Worm (Caenorhabditis elegans): ENCODE results near the gene dnj-5.

The dnj-5 gene

DNA sequence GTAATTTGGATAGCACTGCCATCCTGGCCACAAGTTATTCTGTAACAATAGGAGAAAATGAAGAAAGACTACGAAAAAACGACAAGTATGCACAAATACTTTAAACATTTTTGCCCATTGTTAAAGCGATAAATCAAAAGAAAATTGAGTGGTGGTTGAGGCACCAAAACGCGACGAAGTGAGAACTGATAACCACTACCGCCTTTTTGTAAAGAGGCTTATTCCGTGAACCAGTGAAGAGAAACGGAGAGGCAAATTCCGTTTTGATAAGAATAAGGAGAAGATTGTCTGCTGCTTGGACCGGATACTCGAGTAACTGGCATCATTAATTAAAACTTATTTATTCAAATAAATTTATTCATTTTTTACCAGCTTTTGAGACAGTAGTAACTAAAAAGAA is 25.6 kb upstream of the dnj-5 start, which contains the start of gene pmp-1:
TSS of gene pmp-1 (minus strand) at position 39 of the 400 bp plus-strand sequence.
- TF ChIP-seq unc-62 (GFP tag; optimal IDR thresholded peaks at IDR 0.05): no peak

DNA sequence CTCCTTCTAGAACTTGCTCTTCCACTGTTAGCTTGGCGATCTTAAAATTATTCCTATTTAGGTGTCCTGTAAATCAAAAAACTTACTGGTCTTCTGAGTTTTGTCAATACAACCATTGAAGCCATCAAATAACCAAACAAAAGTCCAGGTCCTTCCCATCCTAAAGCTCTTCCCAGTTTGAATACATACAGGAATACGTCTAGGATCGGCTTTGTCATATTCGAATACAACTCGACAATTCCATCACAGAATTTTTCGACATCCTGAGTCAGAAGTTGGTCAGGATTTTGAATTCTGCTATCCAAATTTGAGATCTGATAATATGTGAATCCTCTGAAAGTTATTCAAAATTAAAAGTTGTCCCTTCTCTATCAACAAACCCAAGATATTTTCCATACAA is 24.2 kb upstream of the dnj-5 start:
- TF ChIP-seq unc-62 (GFP tag; optimal IDR thresholded peaks at IDR 0.05): no peak

DNA sequence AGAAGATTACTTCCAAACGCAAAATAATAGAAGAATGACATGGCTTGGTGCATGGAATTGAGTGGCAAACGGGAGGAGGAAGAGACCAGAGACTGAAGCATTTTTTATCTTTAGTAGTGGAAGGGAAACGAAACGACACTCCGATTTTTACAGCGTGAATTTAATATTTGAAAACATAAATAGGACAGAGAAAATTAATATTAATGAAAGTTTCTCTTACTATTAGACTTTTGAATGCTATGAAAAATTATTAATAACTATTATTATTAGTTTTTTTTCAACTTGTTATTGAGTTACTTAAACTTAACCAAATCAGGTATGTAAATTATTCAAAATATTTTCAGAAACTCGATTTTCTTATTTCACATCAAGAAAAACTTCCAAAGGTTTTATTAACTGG is 22.0 kb upstream of the dnj-5 start, which contains the start of gene C44B7.7:
TSS of gene C44B7.7 (minus strand) at position 101 of the 400 bp plus-strand sequence.
- TF ChIP-seq unc-62 (GFP tag; optimal IDR thresholded peaks at IDR 0.05): no peak

DNA sequence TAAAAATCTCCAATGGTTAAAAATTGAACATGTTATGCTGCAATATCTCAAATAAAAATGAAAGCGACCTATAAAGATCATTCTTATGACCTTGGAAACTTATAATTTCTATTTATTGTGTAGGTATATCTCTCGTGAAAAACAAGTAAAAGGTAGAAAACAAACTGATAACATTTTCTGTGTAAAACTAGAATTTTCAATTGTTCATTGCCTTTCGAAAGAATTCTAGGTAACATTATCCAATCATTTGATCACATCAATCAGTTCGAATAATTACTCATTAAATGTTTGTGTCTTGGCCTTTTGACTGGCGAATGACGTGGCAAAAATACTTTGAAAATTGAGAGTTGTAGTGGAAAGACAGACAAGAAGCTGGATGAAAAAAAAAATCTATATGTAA is 19.8 kb upstream of the dnj-5 start:
- no peak for TF ChIP-seq unc-62 (GFP tag; optimal IDR thresholded peaks at IDR 0.05)

DNA sequence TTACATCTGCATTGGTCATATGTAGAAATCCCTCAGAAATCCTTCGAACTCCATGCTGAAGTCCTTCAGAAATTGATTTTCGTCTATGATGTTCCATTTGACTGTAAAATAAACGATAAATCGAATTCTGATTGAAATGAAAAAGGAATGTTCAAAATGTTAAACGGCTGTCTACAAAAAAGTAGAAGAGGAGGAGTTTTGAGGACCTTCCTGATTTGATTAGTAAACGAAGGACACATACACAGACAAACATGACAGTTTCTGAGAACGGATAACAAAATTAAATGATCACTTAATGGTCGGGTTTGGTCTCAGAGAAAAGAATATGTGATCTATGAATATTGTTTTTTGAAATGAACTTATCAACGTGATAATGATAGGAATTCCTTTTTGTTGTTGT is 18.9 kb upstream of the dnj-5 start, which contains the start of gene slc-36.5:
TSS of gene slc-36.5 (minus strand) at position 101 of the 400 bp plus-strand sequence.
- no peak for TF ChIP-seq unc-62 (GFP tag; optimal IDR thresholded peaks at IDR 0.05)

DNA sequence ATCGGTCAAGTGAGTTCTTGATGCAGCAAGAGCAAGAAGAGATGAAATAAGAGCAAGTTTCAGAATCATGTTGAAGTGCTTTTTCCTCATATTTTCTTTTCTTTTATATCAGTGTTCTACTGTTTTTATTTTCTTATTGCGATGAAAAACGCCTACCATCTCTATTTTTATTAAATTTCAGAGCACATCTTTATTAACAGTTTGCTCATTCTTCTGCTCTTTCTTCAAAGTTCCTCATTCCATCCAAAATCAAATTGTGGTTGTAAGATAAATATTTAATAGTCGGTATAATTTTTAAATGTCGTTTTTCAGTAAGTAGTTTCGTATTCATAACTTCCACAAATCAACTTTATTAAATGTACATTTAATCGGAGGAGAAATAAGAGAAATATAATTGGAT is 14.4 kb upstream of the dnj-5 start, which contains the start of gene C44B7.5:
TSS of gene C44B7.5 (minus strand) at position 101 of the 400 bp plus-strand sequence.
- TF ChIP-seq unc-62 (GFP tag; optimal IDR thresholded peaks at IDR 0.05): no peak

DNA sequence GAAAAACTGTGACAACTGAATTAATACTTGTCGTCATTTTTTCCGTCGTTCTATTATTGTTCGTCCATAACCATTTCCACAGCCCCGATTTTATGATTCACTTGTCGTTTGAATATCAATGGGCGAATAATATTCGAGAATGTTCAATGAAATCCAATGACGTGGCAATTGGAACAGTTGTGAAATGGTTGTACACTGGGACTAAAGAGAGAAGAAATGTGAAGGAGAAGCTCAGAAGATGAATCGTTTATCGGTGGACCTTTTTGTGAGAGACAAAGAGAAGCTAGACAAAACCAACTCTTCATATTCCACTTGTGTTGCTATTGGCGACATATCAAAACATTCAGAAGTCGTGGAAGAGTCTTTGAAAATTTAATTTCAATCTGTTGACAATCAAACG is 12.7 kb upstream of the dnj-5 start, which contains the start of gene clhm-1:
TSS of gene clhm-1 (minus strand) at position 207 of the 400 bp plus-strand sequence.
- no peak for TF ChIP-seq unc-62 (GFP tag; optimal IDR thresholded peaks at IDR 0.05)

DNA sequence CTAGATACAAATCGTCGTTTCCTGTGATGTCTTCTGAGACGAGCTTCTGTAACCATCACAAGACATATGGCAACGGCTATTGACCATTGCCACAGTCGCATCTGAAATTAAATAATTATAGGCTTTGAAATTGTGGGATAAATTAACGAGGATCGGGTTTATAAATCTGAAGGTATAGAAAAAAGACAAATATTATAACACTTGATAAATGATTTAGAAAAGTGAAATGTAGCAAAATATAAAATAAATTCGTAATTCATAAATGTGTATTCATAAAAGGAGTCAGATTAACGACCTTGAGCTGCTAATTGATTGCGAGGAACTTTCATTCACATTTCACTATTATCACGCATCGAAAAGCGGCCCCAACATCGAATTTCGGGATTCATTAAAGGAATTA is 5.6 kb upstream of the dnj-5 start, which contains the start of gene aff-1:
TSS of gene aff-1 (minus strand) at position 101 of the 400 bp plus-strand sequence.
- no peak for TF ChIP-seq unc-62 (GFP tag; optimal IDR thresholded peaks at IDR 0.05)

DNA sequence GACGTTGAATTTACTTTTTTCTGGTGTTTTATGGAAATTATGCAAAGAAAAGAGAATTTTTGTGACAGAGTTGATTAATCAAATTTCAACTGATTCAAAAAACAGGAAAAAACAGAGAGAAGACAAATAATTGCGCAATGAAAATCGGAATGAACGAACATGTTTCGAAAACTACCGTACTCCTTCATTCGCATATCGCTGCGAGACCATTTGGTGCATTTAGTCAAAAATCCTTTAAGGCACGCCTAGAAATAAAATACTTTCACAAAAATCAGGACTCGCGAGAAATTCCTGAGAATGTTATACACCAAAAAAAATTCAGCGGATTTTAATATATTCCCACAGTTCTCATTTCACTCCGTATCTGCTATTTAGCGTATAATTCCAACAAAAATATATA is 1.9 kb upstream of the dnj-5 start:
- no peak for TF ChIP-seq unc-62 (GFP tag; optimal IDR thresholded peaks at IDR 0.05)

DNA sequence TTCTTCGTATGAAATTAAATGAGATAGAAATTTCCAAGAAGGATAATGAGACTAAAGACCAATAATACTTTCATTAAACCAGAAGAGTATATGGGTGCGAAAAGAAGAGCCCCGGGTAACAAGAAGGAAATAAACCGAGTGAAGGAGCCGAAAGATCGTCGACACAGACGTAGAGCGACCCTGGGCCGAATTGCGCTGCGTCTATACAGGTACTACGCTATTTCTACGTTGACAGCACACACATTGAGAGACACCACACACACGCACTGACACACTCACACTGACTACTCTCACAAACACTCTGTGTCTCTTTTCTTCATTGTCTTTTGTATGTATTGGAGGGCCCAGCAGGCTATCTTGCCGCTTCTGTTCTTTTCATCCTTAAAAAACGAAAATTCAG is 734 bp upstream of the dnj-5 start:
- TF ChIP-seq unc-62 (GFP tag; optimal IDR thresholded peaks at IDR 0.05): no peak

DNA sequence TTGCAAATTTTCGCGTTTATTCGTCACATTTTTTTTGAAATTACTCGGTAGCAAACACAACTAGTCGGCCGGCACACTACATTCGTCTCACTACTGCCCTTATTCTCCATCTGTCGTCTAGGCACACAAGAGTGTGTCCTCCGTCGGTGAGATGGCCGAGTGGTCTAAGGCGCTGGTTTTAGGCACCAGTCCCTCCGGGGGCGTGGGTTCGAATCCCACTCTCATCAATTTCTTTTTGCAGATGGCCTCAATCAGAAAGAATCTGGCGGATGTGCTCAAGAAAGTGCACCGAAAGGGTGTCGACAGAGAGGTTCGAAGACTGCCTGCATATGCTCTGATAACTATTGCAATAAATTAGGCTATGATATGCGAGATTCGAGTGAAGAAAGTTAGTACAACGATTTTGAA is 5.0 kb downstream of the dnj-5 start:
- no peak for TF ChIP-seq unc-62 (GFP tag; optimal IDR thresholded peaks at IDR 0.05)

DNA sequence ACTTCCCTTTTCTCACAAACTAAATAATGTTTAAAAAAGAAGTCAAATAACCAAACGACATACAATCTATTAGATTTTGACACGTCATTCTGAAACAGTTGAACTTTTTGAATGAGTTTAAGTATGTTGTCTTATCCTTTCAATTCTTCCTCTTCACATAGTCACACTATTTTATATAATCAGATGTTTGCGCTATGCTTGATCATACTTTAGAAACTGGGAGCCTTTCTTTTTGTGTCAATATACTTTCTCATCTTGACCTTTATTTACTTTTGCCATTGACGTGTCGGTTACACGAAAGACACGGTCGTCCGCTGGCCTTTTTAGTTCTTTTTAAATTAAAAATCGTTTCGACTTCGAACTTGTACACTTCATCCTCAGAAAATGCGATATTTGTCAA is 6.2 kb downstream of the dnj-5 start, which contains the start of gene C04A2.15:
TSS of gene C04A2.15 (plus strand) at position 299 of the 400 bp plus-strand sequence.
- no peak for TF ChIP-seq unc-62 (GFP tag; optimal IDR thresholded peaks at IDR 0.05)

DNA sequence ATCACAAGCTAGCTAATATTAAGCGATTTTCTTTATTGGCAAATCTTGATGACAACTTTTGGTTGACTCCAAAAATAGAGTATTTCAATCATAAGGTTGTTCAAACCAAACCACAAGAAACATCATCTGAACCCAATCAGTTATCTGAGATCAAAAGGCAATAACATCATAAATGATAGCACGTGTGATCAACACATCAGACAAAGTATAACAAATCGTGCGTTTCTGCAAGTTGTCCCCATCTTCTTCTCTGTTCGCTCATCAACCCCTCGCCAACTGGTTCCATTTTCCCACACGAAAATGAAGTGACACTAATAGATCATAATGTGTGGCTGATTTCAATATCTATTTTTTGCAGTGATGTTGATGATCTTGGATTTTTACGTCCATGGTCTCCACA is 8.8 kb downstream of the dnj-5 start:
- TF ChIP-seq unc-62 (GFP tag; optimal IDR thresholded peaks at IDR 0.05): no peak

DNA sequence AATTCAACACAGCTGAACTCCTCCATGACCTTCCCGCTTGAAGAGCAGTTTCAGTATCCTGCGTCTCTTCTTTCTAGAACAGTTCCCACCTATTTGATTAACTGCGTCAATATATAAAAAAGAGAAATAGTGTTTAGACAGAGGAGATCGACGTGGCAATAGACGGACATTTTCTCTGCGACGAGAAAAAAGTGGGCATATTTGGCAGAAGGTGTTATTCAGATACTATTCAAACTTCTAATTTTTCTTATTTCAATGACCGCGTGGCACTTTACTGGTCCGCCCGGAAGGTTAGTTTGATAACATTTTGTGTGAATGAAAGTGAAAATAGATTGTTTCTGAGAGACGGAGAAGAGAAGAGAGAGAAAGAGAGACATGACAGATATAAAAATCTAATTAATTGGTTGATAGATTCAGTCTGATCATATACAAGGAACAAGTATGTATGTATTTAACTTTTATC is 10.2 kb downstream of the dnj-5 start, which contains the start of gene tbc-6:
TSS of gene tbc-6 (plus strand) at position 208 of the 463 bp plus-strand sequence.
- TF ChIP-seq unc-62 (GFP tag; optimal IDR thresholded peaks at IDR 0.05): no peak

DNA sequence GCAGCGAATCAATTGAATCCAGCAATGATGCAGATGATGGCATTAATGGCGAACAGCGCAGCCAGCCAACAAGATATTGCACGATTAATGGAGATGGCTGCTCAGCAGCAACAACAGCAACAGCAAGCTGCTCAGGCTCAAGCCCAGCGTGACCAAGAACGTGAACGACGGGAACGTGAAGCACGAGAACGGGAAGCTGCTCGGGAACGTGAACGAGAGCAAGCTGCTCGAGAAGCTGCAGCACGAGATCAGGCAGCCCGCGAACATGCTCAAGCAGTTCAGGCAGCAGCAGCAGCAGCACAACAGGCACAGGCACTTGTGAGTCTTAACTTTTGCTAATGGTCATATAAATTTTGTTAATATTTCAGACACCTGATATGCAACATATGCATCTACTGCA is 11.4 kb downstream of the dnj-5 start:
- no peak for TF ChIP-seq unc-62 (GFP tag; optimal IDR thresholded peaks at IDR 0.05)

DNA sequence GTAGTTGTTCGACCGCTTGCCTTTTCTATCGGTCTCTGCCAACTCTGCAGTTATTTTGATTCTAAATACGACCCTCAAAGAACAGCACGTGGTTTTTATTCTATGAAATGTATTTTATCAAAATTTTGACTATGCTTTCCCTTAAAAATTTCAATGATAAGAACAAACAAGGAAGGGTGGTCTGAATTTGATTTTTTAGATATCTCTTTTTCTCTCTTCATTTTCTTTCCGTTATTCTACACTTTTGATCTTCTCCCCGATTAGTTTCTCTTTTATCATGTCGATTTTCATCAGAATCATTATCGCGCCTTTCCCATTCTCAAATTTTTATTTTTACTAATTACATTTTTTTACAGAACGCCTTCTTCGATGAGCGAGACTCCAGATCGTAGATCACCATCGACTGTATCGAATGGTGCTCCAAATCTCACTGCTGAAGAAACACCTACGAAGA is 13.1 kb downstream of the dnj-5 start:
- TF ChIP-seq unc-62 (GFP tag; optimal IDR thresholded peaks at IDR 0.05): no peak

DNA sequence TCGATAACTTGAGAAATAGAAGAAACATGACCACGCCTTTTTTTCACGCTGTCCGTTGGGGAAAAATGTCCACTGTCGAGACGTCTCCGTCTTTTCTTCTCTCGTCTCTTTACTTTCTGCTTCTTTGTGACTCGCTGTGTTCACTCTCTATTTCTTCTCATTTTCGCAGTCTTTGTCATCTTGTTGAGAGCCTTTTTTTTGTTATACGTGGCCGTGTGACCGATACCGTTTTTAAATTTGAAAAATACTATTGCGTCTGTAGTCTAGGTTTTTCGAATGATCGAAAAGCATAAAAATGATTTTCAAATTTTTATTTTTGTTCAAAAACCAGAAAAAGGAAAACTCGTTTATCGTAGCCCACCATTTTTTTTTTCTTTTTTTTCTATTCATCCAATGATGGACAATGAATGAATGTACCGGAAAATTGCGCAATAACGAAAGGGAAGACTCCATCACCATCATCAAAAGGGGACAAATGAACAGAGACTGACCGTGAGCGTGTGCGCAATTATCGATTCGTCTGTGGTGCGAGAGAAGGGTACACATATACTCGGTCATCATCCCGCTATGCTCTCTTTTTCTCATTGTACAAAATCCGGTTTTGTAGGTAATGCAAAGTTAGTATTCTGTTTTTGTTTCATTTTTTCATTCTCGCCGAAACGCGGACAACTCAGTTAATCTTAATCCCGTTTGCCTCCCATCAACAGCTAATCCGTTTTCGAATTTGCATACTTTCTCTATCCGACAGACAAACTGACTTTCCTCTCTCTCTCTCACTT is 13.7 kb downstream of the dnj-5 start:
- no peak for TF ChIP-seq unc-62 (GFP tag; optimal IDR thresholded peaks at IDR 0.05)
